Worm (Caenorhabditis elegans) whole organism, L3 larva: Measurements from ENCODE around the gene F44E7.5.

Source experiments
- ama-1 ChIP-seq: fragments of 150-350 bp; optimal IDR thresholded peaks from 2 replicates; lab custom pipeline; 2018
- egl-27 ChIP-seq: sonication (generic microtip); optimal IDR thresholded peaks from 4 replicates; lab custom pipeline; 2017; ENCODE audit warnings: missing biosample characterization, missing genetic modification reagents, missing genetic modification characterization
- lin-15B ChIP-seq: fragments of 150-350 bp; optimal IDR thresholded peaks from 2 replicates; lab custom pipeline; 2014; ENCODE audit warnings: missing biosample characterization, missing genetic modification characterization
- pqm-1 ChIP-seq: fragments of 150-350 bp; optimal IDR thresholded peaks from 2 replicates; lab custom pipeline; 2017; ENCODE audit warnings: missing biosample characterization, missing genetic modification characterization, inconsistent platforms
- unc-62 ChIP-seq: fragments of 150-350 bp; sonication (generic microtip); optimal IDR thresholded peaks from 4 replicates; lab custom pipeline; 2014; ENCODE audit warnings: missing biosample characterization, missing genetic modification reagents, missing genetic modification characterization

- TF ChIP-seq lin-15B (tag; lab: Kevin White, UChicago): no peak
- no peak for TF ChIP-seq pqm-1 (tag; lab: Kevin White, UChicago)
- no peak for TF ChIP-seq unc-62
- TF ChIP-seq egl-27: no peak
- TF ChIP-seq ama-1 (lab: Kevin White, UChicago): no peak
These were observed 8.2 kb downstream of the F44E7.5 start for ce11 chrV:5772503-5772902.
